Fruit fly (Drosophila melanogaster) whole organism, embryonic: ENCODE measurements around the gene Cpr30F.

Experiments
- Bdp1 ChIP-seq: fragments of 200-800 bp; sonication (Bioruptor generic); optimal IDR thresholded peaks from 3 replicates; lab custom pipeline; 2016; ENCODE audit warnings: missing biosample characterization, missing genetic modification characterization
- CG10267 ChIP-seq: fragments of 200-800 bp; sonication (Bioruptor generic); optimal IDR thresholded peaks from 2 replicates; lab custom pipeline; 2018; ENCODE audit warnings: missing biosample characterization, mild to moderate bottlenecking, missing genetic modification characterization, moderate library complexity
- CG10274 ChIP-seq: fragments of 200-800 bp; sonication (Bioruptor generic); optimal IDR thresholded peaks from 3 replicates; lab custom pipeline; 2017; ENCODE audit warnings: missing biosample characterization, mild to moderate bottlenecking, missing genetic modification characterization
- CG11398 ChIP-seq: fragments of 200-800 bp; sonication (Bioruptor generic); optimal IDR thresholded peaks from 2 replicates; lab custom pipeline; 2016; ENCODE audit warnings: missing biosample characterization, missing genetic modification characterization
- CG12769 ChIP-seq: fragments of 200-800 bp; sonication (Bioruptor generic); optimal IDR thresholded peaks from 2 replicates; lab custom pipeline; 2019; ENCODE audit warnings: missing biosample characterization, mild to moderate bottlenecking, missing genetic modification characterization, moderate library complexity
- CG12942 ChIP-seq: fragments of 200-800 bp; sonication (Bioruptor generic); optimal IDR thresholded peaks from 3 replicates; lab custom pipeline; 2016; ENCODE audit warnings: missing biosample characterization, missing genetic modification characterization
- CG13775 ChIP-seq: fragments of 200-800 bp; sonication (Bioruptor generic); optimal IDR thresholded peaks from 3 replicates; lab custom pipeline; 2017; ENCODE audit warnings: missing biosample characterization, mild to moderate bottlenecking, missing genetic modification characterization
- CG14050 ChIP-seq: fragments of 200-800 bp; sonication (Bioruptor generic); IDR thresholded peaks from 3 replicates; pipeline ENCODE4 v1.3.6; 2022; ENCODE audit warnings: missing biosample characterization, missing genetic modification characterization
- CG15479 ChIP-seq: fragments of 200-800 bp; sonication (Bioruptor generic); optimal IDR thresholded peaks from 3 replicates; lab custom pipeline; 2019; ENCODE audit warnings: missing biosample characterization, mild to moderate bottlenecking, missing genetic modification characterization, moderate library complexity
- CG2116 ChIP-seq: fragments of 200-800 bp; sonication (Bioruptor generic); optimal IDR thresholded peaks from 3 replicates; lab custom pipeline; 2018; ENCODE audit warnings: missing biosample characterization, mild to moderate bottlenecking, missing genetic modification characterization
- CG30431 ChIP-seq: fragments of 200-800 bp; sonication (Bioruptor generic); optimal IDR thresholded peaks from 2 replicates; lab custom pipeline; 2017; ENCODE audit warnings: missing biosample characterization, missing genetic modification characterization
- CG31224 ChIP-seq: fragments of 200-800 bp; sonication (Bioruptor generic); IDR thresholded peaks from 2 replicates; pipeline ENCODE4 v1.3.6; 2022; ENCODE audit warnings: missing biosample characterization, missing genetic modification characterization
- CG3281 ChIP-seq: fragments of 200-800 bp; sonication (Bioruptor generic); optimal IDR thresholded peaks from 3 replicates; lab custom pipeline; 2017; ENCODE audit warnings: missing biosample characterization, mild to moderate bottlenecking, missing genetic modification characterization
- CG33557 ChIP-seq: fragments of 200-800 bp; sonication (Bioruptor generic); optimal IDR thresholded peaks from 2 replicates; lab custom pipeline; 2019; ENCODE audit warnings: missing biosample characterization, mild to moderate bottlenecking, missing genetic modification characterization, moderate library complexity
- CG3847 ChIP-seq: fragments of 200-800 bp; sonication (Bioruptor generic); IDR thresholded peaks from 2 replicates; pipeline ENCODE4 v1.3.6; 2022; ENCODE audit warnings: missing biosample characterization, missing genetic modification characterization
- CG4404 ChIP-seq: fragments of 200-800 bp; sonication (Bioruptor generic); IDR thresholded peaks from 2 replicates; pipeline ENCODE4 v1.3.6; 2022; ENCODE audit warnings: missing biosample characterization, missing genetic modification characterization
- CG7987 ChIP-seq: fragments of 200-800 bp; sonication (Bioruptor generic); optimal IDR thresholded peaks from 2 replicates; lab custom pipeline; 2018; ENCODE audit warnings: missing biosample characterization, mild to moderate bottlenecking, missing genetic modification characterization, moderate library complexity
- CG8089 ChIP-seq: fragments of 200-800 bp; sonication (Bioruptor generic); optimal IDR thresholded peaks from 3 replicates; lab custom pipeline; 2016; ENCODE audit warnings: missing biosample characterization, missing genetic modification characterization
- CG8924 ChIP-seq: fragments of 200-800 bp; optimal IDR thresholded peaks from 3 replicates; lab custom pipeline; 2019; ENCODE audit warnings: missing biosample characterization, mild to moderate bottlenecking, missing genetic modification characterization, moderate library complexity
- Doc2 ChIP-seq: fragments of 200-800 bp; sonication (Bioruptor generic); IDR thresholded peaks from 2 replicates; pipeline ENCODE4 v1.3.6; 2022; ENCODE audit warnings: missing biosample characterization, missing genetic modification characterization
- Ets97D ChIP-seq: fragments of 200-800 bp; sonication (Bioruptor generic); optimal IDR thresholded peaks from 3 replicates; lab custom pipeline; 2016; ENCODE audit warnings: missing biosample characterization, missing genetic modification characterization
- Fer3 ChIP-seq: fragments of 200-800 bp; sonication (Bioruptor generic); optimal IDR thresholded peaks from 2 replicates; lab custom pipeline; 2018; ENCODE audit warnings: missing biosample characterization, mild to moderate bottlenecking, missing genetic modification characterization, moderate library complexity
- H15 ChIP-seq: fragments of 200-800 bp; sonication (Bioruptor generic); IDR thresholded peaks from 3 replicates; pipeline ENCODE4 v1.3.6; 2022; ENCODE audit warnings: missing biosample characterization, missing genetic modification characterization
- Med ChIP-seq: fragments of 200-800 bp; sonication (Bioruptor generic); peaks from one replicate; lab custom pipeline; 2016; ENCODE audit warnings: missing biosample characterization, missing genetic modification characterization, mild to moderate bottlenecking, inconsistent platforms, moderate library complexity
- Meics ChIP-seq: fragments of 200-800 bp; sonication (Bioruptor generic); optimal IDR thresholded peaks from 2 replicates; lab custom pipeline; 2017; ENCODE audit warnings: missing biosample characterization, mild to moderate bottlenecking, missing genetic modification characterization
- NC2α ChIP-seq: fragments of 200-800 bp; sonication (Bioruptor generic); optimal IDR thresholded peaks from 2 replicates; lab custom pipeline; 2016; ENCODE audit warnings: missing biosample characterization, missing genetic modification characterization
- NFAT ChIP-seq: fragments of 200-800 bp; sonication (Bioruptor generic); IDR thresholded peaks from 2 replicates; pipeline ENCODE4 v1.3.6; 2022; ENCODE audit warnings: missing biosample characterization, missing genetic modification characterization
- Nf-YC ChIP-seq: fragments of 200-800 bp; optimal IDR thresholded peaks from 3 replicates; lab custom pipeline; 2019; ENCODE audit warnings: missing biosample characterization, mild to moderate bottlenecking, missing genetic modification characterization, moderate library complexity
- Ravus ChIP-seq: fragments of 200-800 bp; sonication (Bioruptor generic); IDR thresholded peaks from 2 replicates; pipeline ENCODE4 v1.3.6; 2022; ENCODE audit warnings: missing biosample characterization, missing genetic modification characterization
- Scr ChIP-seq: fragments of 200-800 bp; sonication (Bioruptor generic); IDR thresholded peaks from 2 replicates; pipeline ENCODE4 v1.3.6; 2022; ENCODE audit warnings: missing biosample characterization, missing genetic modification characterization; ENCODE audit not compliant: partially characterized antibody
- Sin3A ChIP-seq: fragments of >200 bp; optimal IDR thresholded peaks from 2 replicates; lab custom pipeline; 2018
- Sox102F ChIP-seq: fragments of 200-800 bp; sonication (Bioruptor generic); optimal IDR thresholded peaks from 2 replicates; lab custom pipeline; 2018; ENCODE audit warnings: missing biosample characterization, mild to moderate bottlenecking, missing genetic modification characterization, moderate library complexity
- Xrp1 ChIP-seq: fragments of 200-800 bp; sonication (Bioruptor generic); IDR thresholded peaks from 2 replicates; pipeline ENCODE4 v1.3.6; 2022; ENCODE audit warnings: missing biosample characterization, missing genetic modification characterization
- bbx ChIP-seq: fragments of 200-800 bp; sonication (Bioruptor generic); IDR thresholded peaks from 2 replicates; pipeline ENCODE4 v1.3.6; 2022; ENCODE audit warnings: missing biosample characterization, missing genetic modification characterization; ENCODE audit not compliant: partially characterized antibody
- bigmax ChIP-seq: fragments of 200-800 bp; sonication (Bioruptor generic); optimal IDR thresholded peaks from 2 replicates; lab custom pipeline; 2018; ENCODE audit warnings: missing biosample characterization, mild to moderate bottlenecking, missing genetic modification characterization
- caup ChIP-seq: fragments of 200-800 bp; sonication (Bioruptor generic); optimal IDR thresholded peaks from 3 replicates; lab custom pipeline; 2017; ENCODE audit warnings: missing biosample characterization, mild to moderate bottlenecking, missing genetic modification characterization, moderate library complexity; ENCODE audit not compliant: severe bottlenecking
- cg ChIP-seq: fragments of 200-800 bp; sonication (Bioruptor generic); optimal IDR thresholded peaks from 3 replicates; lab custom pipeline; 2019; ENCODE audit warnings: missing biosample characterization, mild to moderate bottlenecking, missing genetic modification characterization, moderate library complexity
- chinmo ChIP-seq: fragments of 200-800 bp; sonication (Bioruptor generic); IDR thresholded peaks from 4 replicates; pipeline ENCODE4 v1.3.6; 2022; ENCODE audit warnings: missing biosample characterization, missing genetic modification characterization; ENCODE audit not compliant: partially characterized antibody
- grn ChIP-seq: fragments of 200-800 bp; sonication (Bioruptor generic); optimal IDR thresholded peaks from 3 replicates; lab custom pipeline; 2017; ENCODE audit warnings: missing biosample characterization, missing genetic modification characterization
- gt ChIP-seq: fragments of 200-800 bp; sonication (Bioruptor generic); IDR thresholded peaks from 2 replicates; pipeline ENCODE4 v1.3.6; 2022; ENCODE audit warnings: missing biosample characterization, missing genetic modification characterization
- ken ChIP-seq: fragments of 200-800 bp; sonication (Bioruptor generic); IDR thresholded peaks from 3 replicates; pipeline ENCODE4 v1.3.6; 2022; ENCODE audit warnings: missing biosample characterization, missing genetic modification characterization
- lov ChIP-seq, 2 experiments: fragments of 200-800 bp in 1 of 2; fragments of >200 bp in 1 of 2; sonication (Bioruptor generic) in 1 of 2; IDR thresholded peaks in 1 of 2; optimal IDR thresholded peaks in 1 of 2; 2 replicates in 1 of 2; 3 replicates in 1 of 2; pipeline versions ENCODE4 v1.3.6 to Lab custom; 2017 to 2022; ENCODE audit warnings: missing biosample characterization in 1 of 2, missing genetic modification characterization in 1 of 2
- pfk ChIP-seq: fragments of 200-800 bp; sonication (Bioruptor generic); optimal IDR thresholded peaks from 2 replicates; lab custom pipeline; 2018; ENCODE audit warnings: missing biosample characterization, mild to moderate bottlenecking, missing genetic modification characterization, moderate library complexity
- pros ChIP-seq: fragments of 200-800 bp; sonication (Bioruptor generic); optimal IDR thresholded peaks from 3 replicates; lab custom pipeline; 2019; ENCODE audit warnings: missing biosample characterization, mild to moderate bottlenecking, missing genetic modification characterization, moderate library complexity
- scrt ChIP-seq: fragments of 200-800 bp; sonication (Bioruptor generic); optimal IDR thresholded peaks from 2 replicates; lab custom pipeline; 2018; ENCODE audit warnings: missing biosample characterization, mild to moderate bottlenecking, missing genetic modification characterization, moderate library complexity
- zf30C ChIP-seq: fragments of 200-800 bp; sonication (Bioruptor generic); optimal IDR thresholded peaks from 3 replicates; lab custom pipeline; 2018; ENCODE audit warnings: missing biosample characterization, mild to moderate bottlenecking, missing genetic modification characterization

Gene Cpr30F

DNA sequence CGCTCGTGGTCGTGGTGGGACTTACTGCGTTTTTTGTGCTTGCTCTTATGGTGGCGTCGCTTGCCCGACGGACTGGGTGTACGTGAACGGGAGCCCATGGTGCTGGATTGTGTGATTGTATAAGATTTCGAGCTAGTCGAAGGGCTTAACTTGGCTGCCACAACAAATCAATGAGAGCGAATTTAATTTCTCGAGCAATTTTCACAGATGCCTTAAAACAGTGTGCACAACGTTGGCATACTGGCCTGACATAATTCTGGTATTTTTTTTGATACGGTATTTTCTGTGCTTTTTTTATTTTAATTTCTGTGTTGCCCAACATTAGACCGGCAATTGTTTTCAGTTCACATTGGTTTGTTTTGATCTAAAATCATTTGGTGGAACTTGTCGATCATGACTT, 4.9 kb upstream of the Cpr30F start, which contains the start of gene Arglu1 (continued):
- no peak for TF ChIP-seq Fer3 (tag; lab: Kevin White, UChicago)
- TF ChIP-seq CG3847 (GFP tag; lab: Robert Waterston, UW) = 0 out of 2 replicates have a peak, but pooled peaks have one; percentile 32
- TF ChIP-seq CG2116 (GFP tag; lab: Kevin White, UChicago) = peak; percentile 0
- peak; percentile 88 for TF ChIP-seq Med (GFP tag; lab: Kevin White, UChicago)
- TF ChIP-seq CG12769 (tag; lab: Kevin White, UChicago) = no peak
- no peak for TF ChIP-seq CG14050 (GFP tag; lab: Robert Waterston, UW)
- no peak for TF ChIP-seq Sox102F (GFP tag; lab: Kevin White, UChicago)
- TF ChIP-seq CG3281 (GFP tag; lab: Kevin White, UChicago) = no peak
- no peak for TF ChIP-seq CG7987
- no peak for TF ChIP-seq CG31224 (GFP tag; lab: Robert Waterston, UW)
- TF ChIP-seq CG15479 (GFP tag; lab: Kevin White, UChicago) = no peak
- no peak for TF ChIP-seq Ravus (GFP tag; lab: Robert Waterston, UW)
- TF ChIP-seq CG30431 (GFP tag; lab: Kevin White, UChicago) = no peak
- TF ChIP-seq bigmax = no peak
- no peak for TF ChIP-seq CG11398 (GFP tag; lab: Kevin White, UChicago)
- TF ChIP-seq CG8924 (tag; lab: Kevin White, UChicago) = no peak
- TF ChIP-seq pros = no peak
- no peak for TF ChIP-seq bbx
- no peak for TF ChIP-seq chinmo (GFP tag; lab: Robert Waterston, UW)
- TF ChIP-seq CG13775 (GFP tag; lab: Kevin White, UChicago) = no peak
- TF ChIP-seq Doc2 (GFP tag; lab: Robert Waterston, UW) = no peak
- TF ChIP-seq gt (GFP tag; lab: Robert Waterston, UW) = no peak
- no peak for TF ChIP-seq caup (GFP tag; lab: Kevin White, UChicago)
- TF ChIP-seq Nf-YC (tag; lab: Kevin White, UChicago) = no peak
- TF ChIP-seq NC2α = no peak
- TF ChIP-seq NFAT (GFP tag; lab: Robert Waterston, UW) = peak; percentile 34; the same call in 1 of the 2 replicates
- TF ChIP-seq Meics (GFP tag; lab: Kevin White, UChicago) = peak; percentile 13
- peak; percentile 37 for TF ChIP-seq Ets97D (GFP tag; lab: Kevin White, UChicago)
- TF ChIP-seq CG10274 (GFP tag; lab: Kevin White, UChicago) = no peak
- TF ChIP-seq pfk (GFP tag; lab: Kevin White, UChicago) = no peak
- TF ChIP-seq cg (GFP tag; lab: Kevin White, UChicago) = no peak
- TF ChIP-seq ken (GFP tag; lab: Robert Waterston, UW) = no peak
- no peak for TF ChIP-seq CG4404 (GFP tag; lab: Robert Waterston, UW)
- 0 out of 2 replicates have a peak, but pooled peaks have one; percentile 15 for TF ChIP-seq Xrp1
- TF ChIP-seq lov (optimal IDR thresholded peaks at IDR 0.05; lab: Kevin White, UChicago) = no peak
- TF ChIP-seq lov (GFP tag; IDR thresholded peaks at IDR 0.05; lab: Robert Waterston, UW) = no peak
- TF ChIP-seq CG10267 (tag; lab: Kevin White, UChicago) = peak; percentile 86
- no peak for TF ChIP-seq Scr (GFP tag; lab: Robert Waterston, UW)
- TF ChIP-seq CG8089 (GFP tag; lab: Kevin White, UChicago) = no peak
- no peak for TF ChIP-seq grn (GFP tag; lab: Kevin White, UChicago)
- TF ChIP-seq CG12942 (GFP tag; lab: Kevin White, UChicago) = no peak
- no peak for TF ChIP-seq zf30C (GFP tag; lab: Kevin White, UChicago)
- TF ChIP-seq CG33557 (GFP tag; lab: Kevin White, UChicago) = no peak
- no peak for TF ChIP-seq scrt (GFP tag; lab: Kevin White, UChicago)
- TF ChIP-seq Bdp1 (GFP tag; lab: Kevin White, UChicago) = no peak
- TF ChIP-seq Sin3A = peak; percentile 18
- TF ChIP-seq H15 (GFP tag; lab: Robert Waterston, UW) = no peak
